Worm (Caenorhabditis elegans) whole organism, late embryonic: ENCODE results near the gene R07E5.19.

Experiments used
- C38D4.7 ChIP-seq: fragments of 200-800 bp; sonication (Bioruptor generic); optimal IDR thresholded peaks from 2 replicates; lab custom pipeline; 2018; ENCODE audit warnings: mild to moderate bottlenecking, missing genetic modification characterization, moderate library complexity, missing compliant biosample characterization
- K09A11.1 ChIP-seq: sonication (generic microtip); optimal IDR thresholded peaks from 2 replicates; lab custom pipeline; 2017; ENCODE audit warnings: antibody characterized with exemption, mild to moderate bottlenecking, missing genetic modification characterization, missing compliant biosample characterization; ENCODE audit not compliant: insufficient read depth
- T23F11.4 ChIP-seq: fragments of 200-800 bp; sonication (Bioruptor generic); optimal IDR thresholded peaks from 2 replicates; lab custom pipeline; 2018; ENCODE audit warnings: mild to moderate bottlenecking, missing genetic modification characterization, missing compliant biosample characterization
- Y22D7AL.16 ChIP-seq: sonication (generic microtip); optimal IDR thresholded peaks from 2 replicates; lab custom pipeline; 2016; ENCODE audit warnings: missing genetic modification characterization, missing compliant biosample characterization
- ahr-1 ChIP-seq: sonication (generic microtip); optimal IDR thresholded peaks from 2 replicates; lab custom pipeline; 2016; ENCODE audit warnings: missing genetic modification characterization, missing compliant biosample characterization
- ceh-14 ChIP-seq: sonication (generic microtip); optimal IDR thresholded peaks from 2 replicates; lab custom pipeline; 2016; ENCODE audit warnings: missing genotype, missing genetic modification characterization, missing compliant biosample characterization
- ceh-19 ChIP-seq: fragments of 200-800 bp; sonication (Bioruptor generic); optimal IDR thresholded peaks from 2 replicates; lab custom pipeline; 2018; ENCODE audit warnings: mild to moderate bottlenecking, missing genetic modification characterization, missing compliant biosample characterization
- ceh-22 ChIP-seq: sonication (generic microtip); optimal IDR thresholded peaks from 2 replicates; lab custom pipeline; 2017; ENCODE audit warnings: missing biosample characterization, missing genetic modification characterization
- ceh-31 ChIP-seq: sonication (generic microtip); optimal IDR thresholded peaks from 2 replicates; lab custom pipeline; 2016; ENCODE audit warnings: missing genetic modification characterization, missing compliant biosample characterization
- ceh-34 ChIP-seq: sonication (generic microtip); optimal IDR thresholded peaks from 2 replicates; lab custom pipeline; 2016; ENCODE audit warnings: mild to moderate bottlenecking, missing genetic modification characterization, missing compliant biosample characterization
- ceh-9 ChIP-seq: sonication (generic microtip); optimal IDR thresholded peaks from 2 replicates; lab custom pipeline; 2016; ENCODE audit warnings: mild to moderate bottlenecking, missing genetic modification characterization, inconsistent platforms, missing compliant biosample characterization
- che-1 ChIP-seq: sonication (generic microtip); optimal IDR thresholded peaks from 2 replicates; lab custom pipeline; 2016; ENCODE audit warnings: mild to moderate bottlenecking, missing genetic modification characterization, missing compliant biosample characterization
- dmd-4 ChIP-seq: sonication (generic microtip); optimal IDR thresholded peaks from 2 replicates; lab custom pipeline; 2016; ENCODE audit warnings: borderline replicate concordance, missing genetic modification characterization, missing compliant biosample characterization
- fkh-6 ChIP-seq: sonication (generic microtip); optimal IDR thresholded peaks from 2 replicates; lab custom pipeline; 2016; ENCODE audit warnings: missing genetic modification characterization, missing compliant biosample characterization
- gmeb-2 ChIP-seq: sonication (generic microtip); optimal IDR thresholded peaks from 2 replicates; lab custom pipeline; 2016; ENCODE audit warnings: missing genetic modification characterization, inconsistent platforms, missing compliant biosample characterization
- hlh-15 ChIP-seq: sonication (generic microtip); optimal IDR thresholded peaks from 2 replicates; lab custom pipeline; 2016; ENCODE audit warnings: missing genetic modification characterization, missing compliant biosample characterization
- hlh-30 ChIP-seq: sonication (generic microtip); optimal IDR thresholded peaks from 2 replicates; lab custom pipeline; 2017; ENCODE audit warnings: antibody characterized with exemption, missing genetic modification characterization, missing compliant biosample characterization; ENCODE audit not compliant: insufficient read depth
- hlh-6 ChIP-seq: sonication (generic microtip); optimal IDR thresholded peaks from 2 replicates; lab custom pipeline; 2016; ENCODE audit warnings: missing genotype, missing genetic modification characterization, missing compliant biosample characterization
- hlh-8 ChIP-seq: sonication (generic microtip); optimal IDR thresholded peaks from 2 replicates; lab custom pipeline; 2016; ENCODE audit warnings: missing genotype, missing genetic modification characterization, missing compliant biosample characterization
- lin-11 ChIP-seq: fragments of 200-800 bp; sonication (Bioruptor generic); optimal IDR thresholded peaks from 2 replicates; lab custom pipeline; 2018; ENCODE audit warnings: mild to moderate bottlenecking, missing genetic modification characterization, missing compliant biosample characterization
- mec-3 ChIP-seq: sonication (generic microtip); optimal IDR thresholded peaks from 2 replicates; lab custom pipeline; 2016; ENCODE audit warnings: borderline replicate concordance, missing genetic modification characterization, missing compliant biosample characterization
- nfya-1 ChIP-seq: sonication (generic microtip); optimal IDR thresholded peaks from 2 replicates; lab custom pipeline; 2017; ENCODE audit warnings: missing genetic modification characterization, mild to moderate bottlenecking, missing compliant biosample characterization, antibody characterized with exemption, moderate library complexity
- nhr-11 ChIP-seq: fragments of 150-350 bp; optimal IDR thresholded peaks from 2 replicates; lab custom pipeline; 2014; ENCODE audit warnings: missing biosample characterization, missing genetic modification characterization
- nhr-232 ChIP-seq: sonication (generic microtip); optimal IDR thresholded peaks from 2 replicates; lab custom pipeline; 2016; ENCODE audit warnings: missing genetic modification characterization, missing compliant biosample characterization
- odd-2 ChIP-seq: sonication (generic microtip); optimal IDR thresholded peaks from 2 replicates; lab custom pipeline; 2017; ENCODE audit warnings: antibody characterized with exemption, mild to moderate bottlenecking, missing genetic modification characterization, missing compliant biosample characterization
- pax-1 ChIP-seq: fragments of 150-350 bp; optimal IDR thresholded peaks from 2 replicates; lab custom pipeline; 2014; ENCODE audit warnings: missing biosample characterization, missing genetic modification characterization
- ref-2 ChIP-seq: sonication (generic microtip); optimal IDR thresholded peaks from 2 replicates; lab custom pipeline; 2016; ENCODE audit warnings: missing genetic modification characterization, missing compliant biosample characterization
- sdc-2 ChIP-seq: sonication (generic microtip); optimal IDR thresholded peaks from 2 replicates; lab custom pipeline; 2016; ENCODE audit warnings: missing genotype, missing genetic modification characterization, missing compliant biosample characterization
- sox-4 ChIP-seq: sonication (generic microtip); optimal IDR thresholded peaks from 2 replicates; lab custom pipeline; 2017; ENCODE audit warnings: mild to moderate bottlenecking, missing genetic modification characterization, inconsistent platforms, missing compliant biosample characterization
- tbx-2 ChIP-seq: sonication (generic microtip); optimal IDR thresholded peaks from 2 replicates; lab custom pipeline; 2016; ENCODE audit warnings: missing genetic modification characterization, missing compliant biosample characterization
- unc-42 ChIP-seq: sonication (generic microtip); optimal IDR thresholded peaks from 2 replicates; lab custom pipeline; 2016; ENCODE audit warnings: missing genotype, missing genetic modification characterization, missing compliant biosample characterization
- unc-55 ChIP-seq: sonication (generic microtip); optimal IDR thresholded peaks from 2 replicates; lab custom pipeline; 2017; ENCODE audit warnings: missing biosample characterization, missing genetic modification reagents, missing genetic modification characterization
- zip-5 ChIP-seq: sonication (generic microtip); optimal IDR thresholded peaks from 2 replicates; lab custom pipeline; 2016; ENCODE audit warnings: missing genetic modification characterization, missing compliant biosample characterization

Gene R07E5.19

ce11 chrIII:4454919-4455318, 37.1 kb upstream of the R07E5.19 start:
- TF ChIP-seq hlh-30 (tag; lab: Kevin White, UChicago) = no peak
- no peak for TF ChIP-seq lin-11
- peak; percentile 50 for TF ChIP-seq ref-2 (tag; lab: Kevin White, UChicago)
- TF ChIP-seq sox-4 (tag; lab: Kevin White, UChicago) = no peak

ce11 chrIII:4453768-4454167, 35.9 kb upstream of the R07E5.19 start:
- no peak for TF ChIP-seq ceh-9 (tag; lab: Kevin White, UChicago)
- TF ChIP-seq ceh-22 (tag; lab: Kevin White, UChicago) = no peak
- no peak for TF ChIP-seq hlh-15 (tag; lab: Kevin White, UChicago)
- TF ChIP-seq K09A11.1 = no peak
- no peak for TF ChIP-seq hlh-30 (tag; lab: Kevin White, UChicago)
- TF ChIP-seq Y22D7AL.16 (tag; lab: Kevin White, UChicago) = no peak
- no peak for TF ChIP-seq nhr-11 (tag; lab: Kevin White, UChicago)
- no peak for TF ChIP-seq pax-1 (tag; lab: Kevin White, UChicago)
- TF ChIP-seq ceh-19 (GFP tag; lab: Kevin White, UChicago) = no peak
- no peak for TF ChIP-seq T23F11.4
- TF ChIP-seq ahr-1 = no peak
- no peak for TF ChIP-seq ref-2 (tag; lab: Kevin White, UChicago)
- no peak for TF ChIP-seq sdc-2 (tag; lab: Kevin White, UChicago)

ce11 chrIII:4453301-4453700, 35.4 kb upstream of the R07E5.19 start:
- TF ChIP-seq dmd-4 (tag; lab: Kevin White, UChicago) (no peak), nfya-1 (tag; lab: Kevin White, UChicago) (peak; percentile 91), hlh-8 (tag; lab: Kevin White, UChicago) (no peak), ref-2 (tag; lab: Kevin White, UChicago) (no peak), unc-42 (tag; lab: Kevin White, UChicago) (no peak)

- peak; percentile 66 for TF ChIP-seq ceh-31 (tag; lab: Kevin White, UChicago)
- no peak for TF ChIP-seq ceh-14 (tag; lab: Kevin White, UChicago)
- TF ChIP-seq ceh-22 (tag; lab: Kevin White, UChicago) = no peak
These were observed 34.9 kb upstream of the R07E5.19 start for ce11 chrIII:4452749-4453148.

- TF ChIP-seq gmeb-2 (tag; lab: Kevin White, UChicago) (no peak), hlh-6 (tag; lab: Kevin White, UChicago) (no peak), nfya-1 (tag; lab: Kevin White, UChicago) (peak; percentile 66), zip-5 (tag; lab: Kevin White, UChicago) (no peak), che-1 (tag; lab: Kevin White, UChicago) (no peak), unc-55 (no peak), tbx-2 (tag; lab: Kevin White, UChicago) (peak; percentile 11), ceh-31 (tag; lab: Kevin White, UChicago) (peak; percentile 79), C38D4.7 (GFP tag; lab: Kevin White, UChicago) (no peak), odd-2 (tag; lab: Kevin White, UChicago) (no peak), mec-3 (tag; lab: Kevin White, UChicago) (no peak), nhr-232 (tag; lab: Kevin White, UChicago) (no peak), ceh-34 (tag; lab: Kevin White, UChicago) (no peak), fkh-6 (tag; lab: Kevin White, UChicago) (peak; percentile 40)
These were observed 33.0 kb upstream of the R07E5.19 start for ce11 chrIII:4450773-4451423.
